Worm (Caenorhabditis elegans) whole organism, dauer: ENCODE results near the gene fipr-14.

Source experiments
- unc-62 ChIP-seq: sonication (generic microtip); optimal IDR thresholded peaks from 2 replicates; lab custom pipeline; 2017; ENCODE audit warnings: missing biosample characterization, missing genetic modification reagents, missing genetic modification characterization

Gene fipr-14

ce11 chrIV:10876844-10877243 lies at the start of gene fipr-14:
Gene fipr-14 (plus strand): TSS chrIV:10877144.
- TF ChIP-seq unc-62 (GFP tag; lab: Kevin White, UChicago), result no peak

ce11 chrIV:10828049-10828448 lies 48.9 kb upstream of the fipr-14 start, which contains the start of gene npax-3:
Gene npax-3 (minus strand): TSS chrIV:10828149.
- TF ChIP-seq unc-62 (GFP tag; lab: Kevin White, UChicago), result no peak

ce11 chrIV:10832148-10832547 lies 44.8 kb upstream of the fipr-14 start, which contains the start of gene best-15:
Gene best-15 (minus strand): TSS chrIV:10832248.
- no peak for TF ChIP-seq unc-62 (GFP tag; lab: Kevin White, UChicago)

ce11 chrIV:10842232-10842631 lies 34.7 kb upstream of the fipr-14 start:
- TF ChIP-seq unc-62 (GFP tag; lab: Kevin White, UChicago), result no peak

ce11 chrIV:10842705-10843364 lies 34.1 kb upstream of the fipr-14 start, which contains the start of gene T11G6.5:
Gene T11G6.5 (minus strand): TSS chrIV:10842755.
- no peak for TF ChIP-seq unc-62 (GFP tag; lab: Kevin White, UChicago)

- TF ChIP-seq unc-62 (GFP tag; lab: Kevin White, UChicago), result no peak
These were observed 25.8 kb upstream of the fipr-14 start for ce11 chrIV:10851136-10851535.

- TF ChIP-seq unc-62 (GFP tag; lab: Kevin White, UChicago), result no peak
These were observed 25.1 kb upstream of the fipr-14 start, which contains the start of gene T11G6.4 for ce11 chrIV:10851833-10852232. Gene T11G6.4 (minus strand): TSS chrIV:10851933.

- no peak for TF ChIP-seq unc-62 (GFP tag; lab: Kevin White, UChicago)
These were observed 24.5 kb upstream of the fipr-14 start for ce11 chrIV:10852403-10852802.

ce11 chrIV:10854042-10854441 lies 22.9 kb upstream of the fipr-14 start:
- no peak for TF ChIP-seq unc-62 (GFP tag; lab: Kevin White, UChicago)

- no peak for TF ChIP-seq unc-62 (GFP tag; lab: Kevin White, UChicago)
These were observed 21.9 kb upstream of the fipr-14 start, which contains the start of gene T11G6.3 for ce11 chrIV:10855049-10855448. Gene T11G6.3 (minus strand): TSS chrIV:10855237.

ce11 chrIV:10855946-10856345 lies 21.0 kb upstream of the fipr-14 start:
- TF ChIP-seq unc-62 (GFP tag; lab: Kevin White, UChicago), result no peak

ce11 chrIV:10858300-10859016 lies 18.5 kb upstream of the fipr-14 start, which contains the start of the genes T11G6.2 and hars-1:
Gene T11G6.2 (minus strand): TSS chrIV:10858496.
Gene hars-1 (plus strand): TSS chrIV:10858957.
- no peak for TF ChIP-seq unc-62 (GFP tag; lab: Kevin White, UChicago)

- no peak for TF ChIP-seq unc-62 (GFP tag; lab: Kevin White, UChicago)
These were observed 15.8 kb upstream of the fipr-14 start, which contains the start of gene rbm-22 for ce11 chrIV:10861102-10861501. Gene rbm-22 (plus strand): TSS chrIV:10861402.

ce11 chrIV:10864031-10864430 lies 12.9 kb upstream of the fipr-14 start, which contains the start of gene nish-1:
Gene nish-1 (plus strand): TSS chrIV:10864331.
- no peak for TF ChIP-seq unc-62 (GFP tag; lab: Kevin White, UChicago)

ce11 chrIV:10867370-10868146 lies 9.4 kb upstream of the fipr-14 start:
- no peak for TF ChIP-seq unc-62 (GFP tag; lab: Kevin White, UChicago)
